Worm (Caenorhabditis elegans): ENCODE data around the gene nlp-66.

nlp-66 gene

ce11 chrX:11095480-11095879 is 21.1 kb downstream of the nlp-66 start (continued):
- no peak for TF ChIP-seq nhr-76 (tag; optimal IDR thresholded peaks at IDR 0.05)
- peak in 1 of 2 experiments; percentile 25 for TF ChIP-seq lsy-2 (tag; optimal IDR thresholded peaks at IDR 0.05)
- TF ChIP-seq lin-29 (GFP tag; IDR thresholded peaks at IDR 0.05): peak; percentile 78; the same call in 1 of the 2 replicates
- no peak for TF ChIP-seq zag-1 (tag; optimal IDR thresholded peaks at IDR 0.05)
- no peak for TF ChIP-seq snpc-4 (tag; optimal IDR thresholded peaks at IDR 0.05)
- peak; percentile 67 for TF ChIP-seq lin-13 (GFP tag; optimal IDR thresholded peaks at IDR 0.05)
- peak; percentile 4 for TF ChIP-seq fkh-10 (GFP tag; optimal IDR thresholded peaks at IDR 0.05)
- no peak for TF ChIP-seq F44E2.7 (GFP tag; IDR thresholded peaks at IDR 0.05)
- peak; percentile 89 for TF ChIP-seq ceh-20 (GFP tag; IDR thresholded peaks at IDR 0.05)
- no peak for TF ChIP-seq attf-4 (tag; optimal IDR thresholded peaks at IDR 0.05)
- peak; percentile 72 for TF ChIP-seq jun-1 (tag; optimal IDR thresholded peaks at IDR 0.05)
- peak; percentile 41 for TF ChIP-seq ces-1 (GFP tag; optimal IDR thresholded peaks at IDR 0.05)
- TF ChIP-seq php-3 (GFP tag; IDR thresholded peaks at IDR 0.05): peak; percentile 83
- peak; percentile 29 for TF ChIP-seq unc-130 (GFP tag; optimal IDR thresholded peaks at IDR 0.05)
- peak; percentile 53; the same call in 1 of the 2 replicates for TF ChIP-seq Y105C5A.15 (GFP tag; IDR thresholded peaks at IDR 0.05)
- TF ChIP-seq mdl-1 (tag; optimal IDR thresholded peaks at IDR 0.05): peak in 1 of 2 experiments; percentile 82
- no peak for TF ChIP-seq ceh-62 (tag; optimal IDR thresholded peaks at IDR 0.05)
- TF ChIP-seq skn-1 (tag; optimal IDR thresholded peaks at IDR 0.05): no peak
- peak; percentile 55 for TF ChIP-seq gei-8 (GFP tag; optimal IDR thresholded peaks at IDR 0.05)
- TF ChIP-seq ZK337.2 (GFP tag; IDR thresholded peaks at IDR 0.05): peak; percentile 85
- TF ChIP-seq nhr-48 (tag; optimal IDR thresholded peaks at IDR 0.05): peak; percentile 80
- TF ChIP-seq Y48G9A.11 (GFP tag; IDR thresholded peaks at IDR 0.05): no peak; the same call in 1 of the 2 replicates
- TF ChIP-seq mes-2 (tag; optimal IDR thresholded peaks at IDR 0.05; ENCODE audit: poor library complexity, severe bottlenecking): no peak
- peak; percentile 86 for TF ChIP-seq ztf-7 (tag; optimal IDR thresholded peaks at IDR 0.05)
- TF ChIP-seq mdt-29 (GFP tag; IDR thresholded peaks at IDR 0.05): no peak
- no peak for TF ChIP-seq nhr-10 (tag; optimal IDR thresholded peaks at IDR 0.05)
- TF ChIP-seq dmd-9 (GFP tag; IDR thresholded peaks at IDR 0.05): peak; percentile 74; the same call in 1 of the 2 replicates
- TF ChIP-seq F10B5.3 (tag; optimal IDR thresholded peaks at IDR 0.05): peak; percentile 78
- no peak for TF ChIP-seq aly-2 (tag; optimal IDR thresholded peaks at IDR 0.05)

- TF ChIP-seq pqm-1 (tag; optimal IDR thresholded peaks at IDR 0.05): peak; percentile 82
- peak; percentile 94 to 97 for TF ChIP-seq mdl-1 (tag; optimal IDR thresholded peaks at IDR 0.05)
- peak; percentile 99 for TF ChIP-seq madf-9 (GFP tag; conservative IDR thresholded peaks at IDR 0.05)
- peak; percentile 98 for TF ChIP-seq tra-1 (GFP tag; IDR thresholded peaks at IDR 0.05)
- TF ChIP-seq vab-7 (GFP tag; IDR thresholded peaks at IDR 0.05): peak; percentile 99
- peak; percentile 100 for TF ChIP-seq dve-1 (tag; optimal IDR thresholded peaks at IDR 0.05; ENCODE audit: insufficient read depth)
- peak; percentile 100 for TF ChIP-seq F37D6.2 (tag; optimal IDR thresholded peaks at IDR 0.05)
- peak; percentile 82 for TF ChIP-seq lin-15B (tag; optimal IDR thresholded peaks at IDR 0.05)
- peak; percentile 94 for TF ChIP-seq Y75B8A.6 (GFP tag; IDR thresholded peaks at IDR 0.05)
- peak; percentile 99 for TF ChIP-seq lin-29 (GFP tag; IDR thresholded peaks at IDR 0.05)
- TF ChIP-seq F10B5.3 (tag; optimal IDR thresholded peaks at IDR 0.05): peak; percentile 98
- peak; percentile 98 for TF ChIP-seq mxl-3 (GFP tag; optimal IDR thresholded peaks at IDR 0.05)
- peak; percentile 100 for TF ChIP-seq nhr-102 (tag; optimal IDR thresholded peaks at IDR 0.05)
- TF ChIP-seq unc-130 (GFP tag; optimal IDR thresholded peaks at IDR 0.05): peak; percentile 68
- TF ChIP-seq spr-3 (GFP tag; optimal IDR thresholded peaks at IDR 0.05): peak; percentile 99
- TF ChIP-seq hif-1 (tag; optimal IDR thresholded peaks at IDR 0.05): peak; percentile 87 to 91
- peak; percentile 99 for TF ChIP-seq php-3 (GFP tag; IDR thresholded peaks at IDR 0.05)
- peak; percentile 99 for TF ChIP-seq daf-19 (GFP tag; conservative IDR thresholded peaks at IDR 0.05)
- peak; percentile 100 for TF ChIP-seq zag-1 (tag; optimal IDR thresholded peaks at IDR 0.05)
- peak; percentile 98 for TF ChIP-seq pha-4 (GFP tag; IDR thresholded peaks at IDR 0.05)
- TF ChIP-seq pha-4 (tag; optimal IDR thresholded peaks at IDR 0.05): peak; percentile 100
- TF ChIP-seq egl-27 (tag; optimal IDR thresholded peaks at IDR 0.05): peak; percentile 97
- peak; percentile 28 for TF ChIP-seq ceh-62 (tag; optimal IDR thresholded peaks at IDR 0.05)
- TF ChIP-seq gei-8 (GFP tag; optimal IDR thresholded peaks at IDR 0.05): peak; percentile 95
- peak; percentile 100 for TF ChIP-seq fkh-10 (GFP tag; optimal IDR thresholded peaks at IDR 0.05)
- TF ChIP-seq attf-4 (tag; optimal IDR thresholded peaks at IDR 0.05): peak; percentile 78
- no peak for TF ChIP-seq ama-1 (optimal IDR thresholded peaks at IDR 0.05)
- peak; percentile 94 for TF ChIP-seq D1046.2 (GFP tag; IDR thresholded peaks at IDR 0.05)
- peak; percentile 61 for TF ChIP-seq cey-2 (tag; optimal IDR thresholded peaks at IDR 0.05; ENCODE audit: borderline replicate concordance, insufficient read depth)
- TF ChIP-seq aha-1 (tag): peak; percentile 100
These were observed 22.5 kb downstream of the nlp-66 start for ce11 chrX:11093985-11094593.
